Worm (Caenorhabditis elegans) whole organism, mixed stage, embryonic: ENCODE results near the gene dhs-21.

Source experiments
- drap-1 ChIP-seq: fragments of 200-800 bp; sonication (Bioruptor generic); optimal IDR thresholded peaks from 3 replicates; lab custom pipeline; 2018; ENCODE audit warnings: mild to moderate bottlenecking, missing genetic modification characterization, missing compliant biosample characterization
- elt-1 ChIP-seq: sonication (generic microtip); optimal IDR thresholded peaks from 2 replicates; lab custom pipeline; 2017; ENCODE audit warnings: missing genetic modification characterization, mild to moderate bottlenecking, missing compliant biosample characterization, antibody characterized with exemption, moderate library complexity, borderline replicate concordance; ENCODE audit not compliant: insufficient read depth
- lin-13 ChIP-seq: fragments of 150-350 bp; optimal IDR thresholded peaks from 2 replicates; lab custom pipeline; 2014; ENCODE audit warnings: missing biosample characterization, missing genetic modification characterization
- pha-4 ChIP-seq: fragments of 150-350 bp; optimal IDR thresholded peaks from 2 replicates; lab custom pipeline; 2018; ENCODE audit warnings: missing biosample characterization, missing genetic modification reagents, missing genetic modification characterization
- ztf-11 ChIP-seq: fragments of 150-350 bp; optimal IDR thresholded peaks from 2 replicates; lab custom pipeline; 2014; ENCODE audit warnings: missing biosample characterization, missing genetic modification characterization

- TF ChIP-seq drap-1 (GFP tag; lab: Kevin White, UChicago) = no peak
- TF ChIP-seq ztf-11 = no peak
- no peak for TF ChIP-seq lin-13
- no peak for TF ChIP-seq pha-4 (tag; lab: Kevin White, UChicago)
- no peak for TF ChIP-seq elt-1 (tag; lab: Kevin White, UChicago)
Measured at ce11 chrV:12763291-12763995, 30.0 kb upstream of the dhs-21 start, which contains the start of the genes abcf-1 and scc-3.
